Worm (Caenorhabditis elegans): Measurements from ENCODE around the gene ZK105.1.
"Not testable (repeated sequence)": the region's sequence is repeated elsewhere in the genome, so short reads cannot be mapped to it uniquely, and the experiment has no call there.

DNA sequence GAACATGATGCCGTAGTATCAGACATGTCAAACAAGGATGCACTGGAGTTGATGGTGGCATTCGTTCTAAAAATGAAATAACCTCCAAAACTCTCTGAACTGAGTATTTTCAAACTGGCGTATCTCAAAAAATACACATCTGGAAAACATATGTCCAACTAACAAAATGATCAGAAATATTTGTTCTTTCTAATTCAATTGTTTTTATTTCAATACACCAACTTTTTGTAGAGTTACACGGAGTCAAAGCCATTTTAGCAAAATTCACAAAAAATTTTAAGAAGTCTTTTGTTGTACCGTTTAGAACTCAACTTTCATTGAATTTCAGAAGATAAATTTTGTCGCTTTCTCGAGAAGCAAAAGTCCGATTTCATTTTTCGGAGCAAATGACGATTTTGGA, 10.3 kb upstream of the ZK105.1 start, which contains the start of gene srsx-40:
- not testable (repeated sequence) for TF ChIP-seq php-3 (GFP tag; IDR thresholded peaks at IDR 0.05); fos-1 (tag; optimal IDR thresholded peaks at IDR 0.05); mdl-1 (tag; optimal IDR thresholded peaks at IDR 0.05)
